Fruit fly (Drosophila melanogaster): ENCODE results near the gene CG3679.

CG3679 gene

DNA sequence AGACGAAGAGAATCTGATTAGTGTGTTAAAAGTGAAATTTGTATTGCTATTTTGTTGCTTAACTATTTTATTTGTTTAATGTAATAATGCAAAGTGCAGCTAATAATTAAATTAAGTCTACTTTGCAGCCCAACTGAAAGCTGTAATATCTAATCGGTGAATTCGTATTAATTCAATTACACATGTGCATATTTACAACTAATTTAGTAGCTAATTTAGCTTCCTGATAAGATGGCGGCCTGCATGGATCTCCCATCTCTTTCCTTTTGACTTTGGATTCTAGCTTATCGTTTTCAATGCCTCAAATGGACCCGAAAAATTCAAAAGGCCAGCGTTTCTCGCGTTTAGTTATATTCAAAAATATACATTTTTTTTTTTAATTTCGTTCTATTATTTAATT, 6.1 kb downstream of the CG3679 start:
- TF ChIP-seq CG1621 (tag; optimal IDR thresholded peaks at IDR 0.05) (no peak), CG6276 (GFP tag; optimal IDR thresholded peaks at IDR 0.05) (no peak), CG8319 (GFP tag; optimal IDR thresholded peaks at IDR 0.05) (no peak), topi (GFP tag; optimal IDR thresholded peaks at IDR 0.05) (no peak), CG4318 (GFP tag; optimal IDR thresholded peaks at IDR 0.05) (no peak), svp (GFP tag) (no peak), CG31627 (GFP tag; optimal IDR thresholded peaks at IDR 0.05) (no peak), Eip93F (GFP tag; optimal IDR thresholded peaks at IDR 0.05) (no peak), eg (GFP tag; IDR thresholded peaks at IDR 0.05) (no peak), Hr4 (GFP tag; optimal IDR thresholded peaks at IDR 0.05) (no peak), vri (GFP tag; optimal IDR thresholded peaks at IDR 0.05) (no peak), Gug (GFP tag; IDR thresholded peaks at IDR 0.05) (no peak), CG8632 (GFP tag; optimal IDR thresholded peaks at IDR 0.05) (no peak), CG6854 (GFP tag; optimal IDR thresholded peaks at IDR 0.05) (no peak), Hr39 (GFP tag; optimal IDR thresholded peaks at IDR 0.05) (no peak), lz (GFP tag; optimal IDR thresholded peaks at IDR 0.05) (no peak)

DNA sequence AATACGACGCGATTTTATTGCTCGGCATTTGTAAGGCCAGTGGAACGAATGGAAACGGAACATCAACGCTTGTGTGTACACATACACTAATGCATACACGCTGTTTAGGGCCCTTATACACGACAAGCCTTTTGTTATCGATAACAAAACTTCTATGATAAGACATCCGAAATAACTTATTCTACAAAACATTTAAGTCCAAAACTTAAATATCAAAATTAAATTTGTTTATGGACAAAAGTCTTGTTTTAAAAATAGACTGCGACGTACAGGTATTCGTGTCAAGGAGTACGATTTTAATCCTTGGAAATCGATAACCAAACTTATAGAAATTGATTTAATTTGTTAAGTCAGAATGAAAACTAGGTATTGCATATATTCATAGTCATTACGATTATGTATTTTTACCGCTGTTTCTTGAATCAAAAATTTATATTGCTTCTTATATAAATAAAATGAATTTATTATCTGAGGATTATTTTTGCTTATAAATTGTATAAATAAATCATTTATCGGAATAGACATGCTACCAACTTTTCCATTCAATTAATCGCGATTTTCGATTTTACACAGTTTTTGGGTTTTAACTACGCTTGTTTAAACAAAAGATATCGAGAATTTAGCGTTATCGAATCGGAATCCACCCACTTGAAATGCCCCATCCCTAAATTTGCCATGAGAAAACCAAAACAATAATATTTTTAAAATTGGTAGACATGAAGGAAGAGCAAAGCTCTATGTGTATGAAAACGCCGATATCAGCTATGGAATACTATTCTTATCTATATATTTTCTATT, 9.6 kb downstream of the CG3679 start, which contains the start of the genes CG9915 and SWIP:
Gene CG9915, minus strand, starts transcription at position 61 of the 798 bp plus-strand sequence.
Gene SWIP, plus strand, starts transcription at position 632 of the 798 bp plus-strand sequence.
- TF ChIP-seq esn (GFP tag; optimal IDR thresholded peaks at IDR 0.05) (peak; percentile 23), Gug (GFP tag; IDR thresholded peaks at IDR 0.05) (no peak), Hr38 (GFP tag; optimal IDR thresholded peaks at IDR 0.05) (no peak), CG7368 (GFP tag; optimal IDR thresholded peaks at IDR 0.05) (no peak), CG6163 (GFP tag; IDR thresholded peaks at IDR 0.05) (no peak), CG6276 (GFP tag; optimal IDR thresholded peaks at IDR 0.05) (no peak), acj6 (GFP tag; optimal IDR thresholded peaks at IDR 0.05) (no peak), Lpt (GFP tag; optimal IDR thresholded peaks at IDR 0.05) (no peak), lz (GFP tag; optimal IDR thresholded peaks at IDR 0.05) (no peak), Hr4 (GFP tag; optimal IDR thresholded peaks at IDR 0.05) (no peak), CG8119 (GFP tag; IDR thresholded peaks at IDR 0.05) (no peak), eg (GFP tag; IDR thresholded peaks at IDR 0.05) (no peak), CG8319 (GFP tag; optimal IDR thresholded peaks at IDR 0.05) (no peak), ss (GFP tag; optimal IDR thresholded peaks at IDR 0.05) (no peak), CG6854 (GFP tag; optimal IDR thresholded peaks at IDR 0.05) (no peak), CG4318 (GFP tag; optimal IDR thresholded peaks at IDR 0.05) (no peak), dac (GFP tag; optimal IDR thresholded peaks at IDR 0.05) (no peak), CG11294 (GFP tag; IDR thresholded peaks at IDR 0.05) (no peak), fd85E (GFP tag; optimal IDR thresholded peaks at IDR 0.05) (no peak), achi (GFP tag; optimal IDR thresholded peaks at IDR 0.05) (no peak), CG6808 (GFP tag; optimal IDR thresholded peaks at IDR 0.05) (no peak), CG3032 (tag; optimal IDR thresholded peaks at IDR 0.05) (peak; percentile 7), CG11762 (GFP tag; optimal IDR thresholded peaks at IDR 0.05; ENCODE audit: insufficient read depth) (no peak), CG8632 (GFP tag; optimal IDR thresholded peaks at IDR 0.05) (no peak), Hr39 (GFP tag; optimal IDR thresholded peaks at IDR 0.05) (no peak), fkh (GFP tag; optimal IDR thresholded peaks at IDR 0.05) (peak; percentile 53), Met (GFP tag; optimal IDR thresholded peaks at IDR 0.05) (no peak), Eip78C (GFP tag) (peak; percentile 74)

DNA sequence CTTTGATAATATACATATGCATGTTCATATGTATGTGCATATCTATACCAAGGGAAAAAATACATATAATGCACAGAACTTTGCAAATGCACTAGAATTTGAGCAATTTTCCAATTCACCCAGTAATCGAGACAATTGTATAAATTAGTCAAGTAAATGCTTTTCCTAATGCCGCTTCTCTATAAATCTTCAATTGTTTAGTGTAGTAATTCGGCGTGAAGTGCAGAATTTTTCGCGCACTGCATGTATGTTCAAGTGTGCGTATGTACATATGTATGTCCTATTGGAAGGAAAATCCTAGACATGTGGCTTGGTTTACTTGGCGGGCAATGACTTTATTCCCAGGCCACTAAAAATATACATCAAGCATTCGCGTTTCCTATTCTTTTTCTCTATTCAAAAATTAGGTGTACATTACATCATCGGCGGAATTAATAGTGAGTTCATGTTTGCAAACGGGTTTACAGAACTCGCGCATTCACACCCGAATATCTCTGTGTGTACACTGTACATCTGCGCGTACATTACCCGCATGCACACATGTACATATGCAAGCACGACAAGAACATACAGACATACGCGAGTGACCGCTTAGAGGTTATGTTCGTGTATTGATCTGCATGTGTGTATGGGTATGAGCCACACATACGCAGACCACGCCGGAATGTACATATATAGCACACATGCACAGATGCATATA, 15.3 kb downstream of the CG3679 start:
- TF ChIP-seq CG7368 (GFP tag; optimal IDR thresholded peaks at IDR 0.05) (no peak), svp (GFP tag) (peak; percentile 72), vri (GFP tag; optimal IDR thresholded peaks at IDR 0.05) (peak; percentile 87), pdm3 (GFP tag; optimal IDR thresholded peaks at IDR 0.05) (peak; percentile 85), CG8632 (GFP tag; optimal IDR thresholded peaks at IDR 0.05) (peak; percentile 67), Eip75B (GFP tag; optimal IDR thresholded peaks at IDR 0.05) (peak; percentile 78), spab (GFP tag; optimal IDR thresholded peaks at IDR 0.05) (peak; percentile 58), Lpt (GFP tag; optimal IDR thresholded peaks at IDR 0.05) (peak; percentile 72), Hr39 (GFP tag; optimal IDR thresholded peaks at IDR 0.05) (peak; percentile 73), salr (GFP tag; optimal IDR thresholded peaks at IDR 0.05) (no peak), CG16779 (tag; optimal IDR thresholded peaks at IDR 0.05) (no peak), acj6 (GFP tag; optimal IDR thresholded peaks at IDR 0.05) (peak; percentile 82), cyc (GFP tag; optimal IDR thresholded peaks at IDR 0.05) (peak; percentile 64), fkh (GFP tag; optimal IDR thresholded peaks at IDR 0.05) (peak; percentile 83), CG15336 (GFP tag; IDR thresholded peaks at IDR 0.05) (peak; percentile 75), CG31627 (GFP tag; optimal IDR thresholded peaks at IDR 0.05) (peak; percentile 65), CG6792 (GFP tag; optimal IDR thresholded peaks at IDR 0.05) (peak; percentile 69), Blimp-1 (GFP tag; optimal IDR thresholded peaks at IDR 0.05) (no peak), achi (GFP tag; optimal IDR thresholded peaks at IDR 0.05) (no peak), fd59A (GFP tag; optimal IDR thresholded peaks at IDR 0.05) (peak; percentile 57), CG8319 (GFP tag; optimal IDR thresholded peaks at IDR 0.05) (peak; percentile 57)

Data from whole organism, prepupa.